Fruit fly (Drosophila melanogaster): ENCODE measurements around the gene CG8032.

The CG8032 gene

dm6 chr3R:8669029-8669707, 5.3 kb downstream of the CG8032 start (continued):
- peak; percentile 94 for TF ChIP-seq CG18764 (GFP tag; optimal IDR thresholded peaks at IDR 0.05)
- peak; percentile 98 for TF ChIP-seq CG7839 (tag; optimal IDR thresholded peaks at IDR 0.05)
- peak; percentile 96 for TF ChIP-seq Nf-YA (GFP tag; IDR thresholded peaks at IDR 0.05)
- peak; percentile 98 for TF ChIP-seq CG16863 (GFP tag; optimal IDR thresholded peaks at IDR 0.05)
- TF ChIP-seq pho (GFP tag; optimal IDR thresholded peaks at IDR 0.05): peak; percentile 97
- TF ChIP-seq klu (GFP tag; IDR thresholded peaks at IDR 0.05): peak; percentile 84
- TF ChIP-seq Pdp1 (GFP tag; optimal IDR thresholded peaks at IDR 0.05): peak; percentile 94 to 97
- TF ChIP-seq pros (GFP tag; optimal IDR thresholded peaks at IDR 0.05): peak; percentile 87
- TF ChIP-seq ftz-f1 (GFP tag; optimal IDR thresholded peaks at IDR 0.05): peak; percentile 88
- TF ChIP-seq CG9727 (GFP tag; optimal IDR thresholded peaks at IDR 0.05): peak; percentile 99
- peak; percentile 21 for TF ChIP-seq inv (GFP tag; IDR thresholded peaks at IDR 0.05; ENCODE audit: partially characterized antibody)
- TF ChIP-seq fu2 (GFP tag; optimal IDR thresholded peaks at IDR 0.05): peak; percentile 94
- TF ChIP-seq Taf1 (GFP tag; IDR thresholded peaks at IDR 0.05): peak; percentile 94
- peak; percentile 98 for TF ChIP-seq Awh (GFP tag; IDR thresholded peaks at IDR 0.05)
- peak; percentile 87 for TF ChIP-seq dan (GFP tag; IDR thresholded peaks at IDR 0.05)
- peak; percentile 98 for TF ChIP-seq Meics (GFP tag; optimal IDR thresholded peaks at IDR 0.05)
- TF ChIP-seq CG14667 (GFP tag; IDR thresholded peaks at IDR 0.05): peak; percentile 90
- TF ChIP-seq CG2116 (GFP tag; optimal IDR thresholded peaks at IDR 0.05): peak; percentile 91
- TF ChIP-seq CG1529 (GFP tag; optimal IDR thresholded peaks at IDR 0.05): peak; percentile 97
- peak; percentile 90 for TF ChIP-seq croc (GFP tag; conservative IDR thresholded peaks at IDR 0.05)
- TF ChIP-seq CG4617 (GFP tag; optimal IDR thresholded peaks at IDR 0.05; ENCODE audit: borderline replicate concordance): peak; percentile 92
- TF ChIP-seq cas (GFP tag; IDR thresholded peaks at IDR 0.05): peak; percentile 92
- peak; percentile 66 for TF ChIP-seq pzg (GFP tag; optimal IDR thresholded peaks at IDR 0.05)
- TF ChIP-seq kay (GFP tag; optimal IDR thresholded peaks at IDR 0.05): peak; percentile 95
- TF ChIP-seq BEAF-32 (GFP tag; optimal IDR thresholded peaks at IDR 0.05): peak; percentile 72
- peak; percentile 97 for TF ChIP-seq pum (GFP tag; optimal IDR thresholded peaks at IDR 0.05)
- peak; percentile 96 for TF ChIP-seq CG15601 (tag; optimal IDR thresholded peaks at IDR 0.05)
- TF ChIP-seq CG9817 (tag; optimal IDR thresholded peaks at IDR 0.05): peak; percentile 94
- TF ChIP-seq CG6854 (GFP tag; optimal IDR thresholded peaks at IDR 0.05): peak; percentile 98
- TF ChIP-seq CG1792 (GFP tag; optimal IDR thresholded peaks at IDR 0.05): peak; percentile 96
- peak; percentile 99 for TF ChIP-seq CG12071 (GFP tag; optimal IDR thresholded peaks at IDR 0.05)
- TF ChIP-seq B-H1 (GFP tag; IDR thresholded peaks at IDR 0.05): peak; percentile 95
- TF ChIP-seq Sox100B (GFP tag; optimal IDR thresholded peaks at IDR 0.05): peak; percentile 95
- peak; percentile 95 for TF ChIP-seq H2.0 (GFP tag; IDR thresholded peaks at IDR 0.05)
- TF ChIP-seq CG14965 (GFP tag; optimal IDR thresholded peaks at IDR 0.05; ENCODE audit: borderline replicate concordance): peak; percentile 80
- TF ChIP-seq CG8359 (GFP tag; optimal IDR thresholded peaks at IDR 0.05; ENCODE audit: borderline replicate concordance): peak; percentile 92
- TF ChIP-seq gcm (GFP tag; optimal IDR thresholded peaks at IDR 0.05): peak; percentile 99
- peak; percentile 96 for TF ChIP-seq ase (GFP tag; IDR thresholded peaks at IDR 0.05)
- TF ChIP-seq CG18476 (GFP tag; optimal IDR thresholded peaks at IDR 0.05): peak; percentile 98
- TF ChIP-seq YL-1 (GFP tag; optimal IDR thresholded peaks at IDR 0.05): peak; percentile 88
- TF ChIP-seq sc (optimal IDR thresholded peaks at IDR 0.05): no peak
- TF ChIP-seq sc (GFP tag; optimal IDR thresholded peaks at IDR 0.05): peak; percentile 97
- peak; percentile 98 for TF ChIP-seq CG4424 (GFP tag; optimal IDR thresholded peaks at IDR 0.05)
- peak; percentile 97 for TF ChIP-seq CG32532 (GFP tag; IDR thresholded peaks at IDR 0.05)
- peak; percentile 95 for TF ChIP-seq CG4707 (GFP tag; optimal IDR thresholded peaks at IDR 0.05)
- no peak for TF ChIP-seq pan (optimal IDR thresholded peaks at IDR 0.05)
- TF ChIP-seq pan (GFP tag; optimal IDR thresholded peaks at IDR 0.05 in 1 of 2, IDR thresholded peaks at IDR 0.05 in 1 of 2): peak in 1 of 2 experiments; percentile 97
- TF ChIP-seq CG11504 (tag; optimal IDR thresholded peaks at IDR 0.05): peak; percentile 97
- peak; percentile 69; the same call in 1 of the 3 replicates for TF ChIP-seq CG34224 (GFP tag; IDR thresholded peaks at IDR 0.05; ENCODE audit: partially characterized antibody)
